Fruit fly (Drosophila melanogaster) whole organism, embryonic: ENCODE results near the gene CG43059.

Experiments
- Antp ChIP-seq: fragments of 200-800 bp; sonication (Bioruptor generic); optimal IDR thresholded peaks from 3 replicates; lab custom pipeline; 2016; ENCODE audit warnings: missing biosample characterization, missing genetic modification characterization
- Asciz ChIP-seq: fragments of 200-800 bp; sonication (Bioruptor generic); optimal IDR thresholded peaks from 2 replicates; lab custom pipeline; 2017; ENCODE audit warnings: missing biosample characterization, mild to moderate bottlenecking, missing genetic modification characterization, missing genetic modification reagents
- Bgb ChIP-seq: fragments of 200-800 bp; sonication (Bioruptor generic); IDR thresholded peaks from 2 replicates; pipeline ENCODE4 v1.3.6; 2022; ENCODE audit warnings: missing biosample characterization, missing genetic modification characterization; ENCODE audit not compliant: partially characterized antibody
- CG11723 ChIP-seq: fragments of 200-800 bp; sonication (Bioruptor generic); optimal IDR thresholded peaks from 2 replicates; lab custom pipeline; 2017; ENCODE audit warnings: missing biosample characterization, mild to moderate bottlenecking, missing genetic modification characterization
- CG12155 ChIP-seq: fragments of 200-800 bp; sonication (Bioruptor generic); optimal IDR thresholded peaks from 3 replicates; lab custom pipeline; 2016; ENCODE audit warnings: missing biosample characterization, missing genetic modification characterization
- CG13775 ChIP-seq: fragments of 200-800 bp; sonication (Bioruptor generic); optimal IDR thresholded peaks from 3 replicates; lab custom pipeline; 2017; ENCODE audit warnings: missing biosample characterization, mild to moderate bottlenecking, missing genetic modification characterization
- CG14710 ChIP-seq: fragments of 200-800 bp; sonication (Bioruptor generic); optimal IDR thresholded peaks from 3 replicates; lab custom pipeline; 2019; ENCODE audit warnings: missing biosample characterization, mild to moderate bottlenecking, missing genetic modification characterization, moderate library complexity
- CG14860 ChIP-seq: fragments of 200-800 bp; sonication (Bioruptor generic); IDR thresholded peaks from 3 replicates; pipeline ENCODE4 v1.3.6; 2022; ENCODE audit warnings: missing biosample characterization, missing genetic modification characterization; ENCODE audit not compliant: partially characterized antibody
- CG15696 ChIP-seq: fragments of 200-800 bp; sonication (Bioruptor generic); optimal IDR thresholded peaks from 2 replicates; lab custom pipeline; 2019; ENCODE audit warnings: missing biosample characterization, mild to moderate bottlenecking, missing genetic modification characterization, moderate library complexity
- CG1602 ChIP-seq: fragments of 200-800 bp; sonication (Bioruptor generic); optimal IDR thresholded peaks from 3 replicates; lab custom pipeline; 2016; ENCODE audit warnings: missing biosample characterization, missing genetic modification characterization
- CG16779 ChIP-seq: fragments of 200-800 bp; sonication (Bioruptor generic); IDR thresholded peaks from 2 replicates; pipeline ENCODE4 v1.3.6; 2022; ENCODE audit warnings: missing biosample characterization, missing genetic modification characterization
- CG18011 ChIP-seq: fragments of 200-800 bp; sonication (Bioruptor generic); optimal IDR thresholded peaks from 2 replicates; lab custom pipeline; 2017; ENCODE audit warnings: missing biosample characterization, missing genetic modification characterization, mild to moderate bottlenecking, moderate library complexity, missing genotype
- CG2116 ChIP-seq: fragments of 200-800 bp; sonication (Bioruptor generic); optimal IDR thresholded peaks from 3 replicates; lab custom pipeline; 2018; ENCODE audit warnings: missing biosample characterization, mild to moderate bottlenecking, missing genetic modification characterization
- CG2199 ChIP-seq: fragments of 200-800 bp; sonication (Bioruptor generic); IDR thresholded peaks from 3 replicates; pipeline ENCODE4 v1.3.6; 2022; ENCODE audit warnings: missing biosample characterization, missing genetic modification characterization
- CG3281 ChIP-seq: fragments of 200-800 bp; sonication (Bioruptor generic); optimal IDR thresholded peaks from 3 replicates; lab custom pipeline; 2017; ENCODE audit warnings: missing biosample characterization, mild to moderate bottlenecking, missing genetic modification characterization
- CG3847 ChIP-seq: fragments of 200-800 bp; sonication (Bioruptor generic); IDR thresholded peaks from 2 replicates; pipeline ENCODE4 v1.3.6; 2022; ENCODE audit warnings: missing biosample characterization, missing genetic modification characterization
- CG4404 ChIP-seq: fragments of 200-800 bp; sonication (Bioruptor generic); IDR thresholded peaks from 2 replicates; pipeline ENCODE4 v1.3.6; 2022; ENCODE audit warnings: missing biosample characterization, missing genetic modification characterization
- CG6254 ChIP-seq: fragments of 200-800 bp; sonication (Bioruptor generic); optimal IDR thresholded peaks from 3 replicates; lab custom pipeline; 2017; ENCODE audit warnings: mild to moderate bottlenecking, missing biosample characterization, missing genetic modification reagents, missing genetic modification characterization
- CG6813 ChIP-seq: fragments of 200-800 bp; sonication (Bioruptor generic); optimal IDR thresholded peaks from 2 replicates; lab custom pipeline; 2017; ENCODE audit warnings: missing biosample characterization, missing genetic modification characterization, mild to moderate bottlenecking, moderate library complexity, missing genetic modification reagents
- CG8089 ChIP-seq: fragments of 200-800 bp; sonication (Bioruptor generic); optimal IDR thresholded peaks from 3 replicates; lab custom pipeline; 2016; ENCODE audit warnings: missing biosample characterization, missing genetic modification characterization
- CG8478 ChIP-seq: fragments of >200 bp; optimal IDR thresholded peaks from 2 replicates; lab custom pipeline; 2018
- CG9437 ChIP-seq: fragments of 200-800 bp; sonication (Bioruptor generic); optimal IDR thresholded peaks from 2 replicates; lab custom pipeline; 2018; ENCODE audit warnings: missing biosample characterization, mild to moderate bottlenecking, missing genetic modification characterization
- Camta ChIP-seq: fragments of 200-800 bp; sonication (Bioruptor generic); optimal IDR thresholded peaks from 2 replicates; lab custom pipeline; 2016; ENCODE audit warnings: missing biosample characterization, missing genetic modification characterization
- Deaf1 ChIP-seq: fragments of 200-800 bp; optimal IDR thresholded peaks from 3 replicates; lab custom pipeline; 2019; ENCODE audit warnings: missing biosample characterization, mild to moderate bottlenecking, missing genetic modification characterization, moderate library complexity
- Doc2 ChIP-seq: fragments of 200-800 bp; sonication (Bioruptor generic); IDR thresholded peaks from 2 replicates; pipeline ENCODE4 v1.3.6; 2022; ENCODE audit warnings: missing biosample characterization, missing genetic modification characterization
- Dp ChIP-seq: fragments of 200-800 bp; sonication (Bioruptor generic); optimal IDR thresholded peaks from 2 replicates; lab custom pipeline; 2018; ENCODE audit warnings: missing biosample characterization, mild to moderate bottlenecking, missing genetic modification characterization, moderate library complexity
- HmgD ChIP-seq: fragments of 200-800 bp; sonication (Bioruptor generic); optimal IDR thresholded peaks from 3 replicates; lab custom pipeline; 2016; ENCODE audit warnings: missing biosample characterization, missing genetic modification characterization
- HmgZ ChIP-seq: fragments of 200-800 bp; sonication (Bioruptor generic); optimal IDR thresholded peaks from 2 replicates; lab custom pipeline; 2018; ENCODE audit warnings: missing biosample characterization, mild to moderate bottlenecking, missing genetic modification characterization
- PHDP ChIP-seq: fragments of 200-800 bp; sonication (Bioruptor generic); optimal IDR thresholded peaks from 3 replicates; lab custom pipeline; 2018; ENCODE audit warnings: missing biosample characterization, mild to moderate bottlenecking, missing genetic modification characterization, moderate library complexity
- Rx ChIP-seq: fragments of 200-800 bp; sonication (Bioruptor generic); IDR thresholded peaks from 2 replicates; pipeline ENCODE4 v1.3.6; 2022; ENCODE audit warnings: missing biosample characterization, missing genetic modification characterization
- Sox102F ChIP-seq: fragments of 200-800 bp; sonication (Bioruptor generic); optimal IDR thresholded peaks from 2 replicates; lab custom pipeline; 2018; ENCODE audit warnings: missing biosample characterization, mild to moderate bottlenecking, missing genetic modification characterization, moderate library complexity
- Usf ChIP-seq: fragments of 200-800 bp; sonication (Bioruptor generic); optimal IDR thresholded peaks from 2 replicates; lab custom pipeline; 2017; ENCODE audit warnings: missing genotype, missing biosample characterization, missing genetic modification characterization
- ap ChIP-seq: fragments of 200-800 bp; sonication (Bioruptor generic); IDR thresholded peaks from 2 replicates; pipeline ENCODE4 v1.3.6; 2022; ENCODE audit warnings: missing biosample characterization, missing genetic modification characterization
- bcd ChIP-seq: fragments of 200-800 bp; sonication (Bioruptor generic); optimal IDR thresholded peaks from 2 replicates; lab custom pipeline; 2017; ENCODE audit warnings: missing biosample characterization, mild to moderate bottlenecking, missing genetic modification characterization
- dm ChIP-seq: fragments of 200-800 bp; sonication (Bioruptor generic); optimal IDR thresholded peaks from 3 replicates; lab custom pipeline; 2016; ENCODE audit warnings: missing biosample characterization, missing genetic modification characterization
- dpn ChIP-seq, 2 experiments: fragments of 200-800 bp; sonication (Bioruptor generic); optimal IDR thresholded peaks; 3 replicates each; lab custom pipeline; 2016; ENCODE audit warnings: missing biosample characterization in 2 of 2, missing genetic modification characterization in 2 of 2
- klu ChIP-seq: fragments of 200-800 bp; sonication (Bioruptor generic); IDR thresholded peaks from 2 replicates; pipeline ENCODE4 v1.3.6; 2022; ENCODE audit warnings: missing biosample characterization, missing genetic modification characterization
- kni ChIP-seq: fragments of 200-800 bp; sonication (Bioruptor generic); optimal IDR thresholded peaks from 3 replicates; lab custom pipeline; 2017; ENCODE audit warnings: mild to moderate bottlenecking, missing biosample characterization, missing genetic modification reagents, missing genetic modification characterization
- lov ChIP-seq, 2 experiments: fragments of 200-800 bp in 1 of 2; fragments of >200 bp in 1 of 2; sonication (Bioruptor generic) in 1 of 2; IDR thresholded peaks in 1 of 2; optimal IDR thresholded peaks in 1 of 2; 2 replicates in 1 of 2; 3 replicates in 1 of 2; pipeline versions ENCODE4 v1.3.6 to Lab custom; 2017 to 2022; ENCODE audit warnings: missing biosample characterization in 1 of 2, missing genetic modification characterization in 1 of 2
- p53 ChIP-seq: fragments of 200-800 bp; sonication (Bioruptor generic); optimal IDR thresholded peaks from 2 replicates; lab custom pipeline; 2016; ENCODE audit warnings: missing biosample characterization, missing genetic modification characterization
- pb ChIP-seq: fragments of 200-800 bp; sonication (Bioruptor generic); optimal IDR thresholded peaks from 3 replicates; lab custom pipeline; 2016; ENCODE audit warnings: missing biosample characterization, missing genetic modification characterization
- stwl ChIP-seq: fragments of 200-800 bp; sonication (Bioruptor generic); optimal IDR thresholded peaks from 3 replicates; lab custom pipeline; 2018; ENCODE audit warnings: missing biosample characterization, mild to moderate bottlenecking, missing genetic modification characterization, moderate library complexity
- sug ChIP-seq: fragments of 200-800 bp; optimal IDR thresholded peaks from 2 replicates; lab custom pipeline; 2019; ENCODE audit warnings: missing biosample characterization, mild to moderate bottlenecking, missing genetic modification characterization, moderate library complexity
- tin ChIP-seq: fragments of 200-800 bp; sonication (Bioruptor generic); optimal IDR thresholded peaks from 3 replicates; lab custom pipeline; 2016; ENCODE audit warnings: missing biosample characterization, missing genetic modification characterization
- tio ChIP-seq: fragments of 200-800 bp; sonication (Bioruptor generic); optimal IDR thresholded peaks from 2 replicates; lab custom pipeline; 2017; ENCODE audit warnings: missing biosample characterization, missing genetic modification characterization, inconsistent platforms
- tll ChIP-seq, 2 experiments: fragments of 200-800 bp in 1 of 2; fragments of >200 bp in 1 of 2; sonication (Bioruptor generic) in 1 of 2; optimal IDR thresholded peaks; 2 replicates each; lab custom pipeline; 2017 to 2019; ENCODE audit warnings: missing biosample characterization in 2 of 2, missing genetic modification characterization in 2 of 2, mild to moderate bottlenecking in 1 of 2, moderate library complexity in 1 of 2
- ttk ChIP-seq: fragments of 200-800 bp; sonication (Bioruptor generic); IDR thresholded peaks from 2 replicates; pipeline ENCODE4 v2.1.2; 2022; ENCODE audit warnings: missing biosample characterization, missing genetic modification characterization
- wek ChIP-seq: fragments of 200-800 bp; sonication (Bioruptor generic); optimal IDR thresholded peaks from 3 replicates; lab custom pipeline; 2018; ENCODE audit warnings: missing biosample characterization, mild to moderate bottlenecking, missing genetic modification characterization, moderate library complexity

The CG43059 gene

dm6 chr3L:8340264-8341095 lies 21.7 kb upstream of the CG43059 start, which contains the start of the genes Prim1 and CG7083 (continued):
- TF ChIP-seq lov (optimal IDR thresholded peaks at IDR 0.05; lab: Kevin White, UChicago) (no peak), lov (GFP tag; IDR thresholded peaks at IDR 0.05; lab: Robert Waterston, UW) (no peak), Doc2 (no peak), CG6813 (GFP tag; lab: Kevin White, UChicago) (peak; percentile 26), Rx (GFP tag; lab: Robert Waterston, UW) (no peak), tin (GFP tag; lab: Kevin White, UChicago) (peak; percentile 65), ap (GFP tag; lab: Robert Waterston, UW) (no peak), dpn (GFP tag; optimal IDR thresholded peaks at IDR 0.05; lab: Kevin White, UChicago) (peak; percentile 43 to 52), klu (GFP tag; lab: Robert Waterston, UW) (no peak), CG11723 (GFP tag; lab: Kevin White, UChicago) (peak; percentile 5), CG9437 (GFP tag; lab: Kevin White, UChicago) (peak; percentile 46), CG2116 (peak; percentile 67), sug (tag; lab: Kevin White, UChicago) (peak; percentile 67), CG15696 (tag; lab: Kevin White, UChicago) (peak; percentile 49), CG6254 (GFP tag; lab: Kevin White, UChicago) (no peak), ttk (GFP tag; lab: Robert Waterston, UW) (0 out of 2 replicates have a peak, but pooled peaks have one; percentile 19), kni (GFP tag; lab: Kevin White, UChicago) (peak; percentile 39), CG14710 (tag; lab: Kevin White, UChicago) (peak; percentile 78), HmgD (GFP tag; lab: Kevin White, UChicago) (peak; percentile 26), bcd (peak; percentile 26), pb (GFP tag; lab: Kevin White, UChicago) (peak; percentile 21), HmgZ (tag; lab: Kevin White, UChicago) (peak; percentile 64), Usf (GFP tag; lab: Kevin White, UChicago) (no peak), CG14860 (GFP tag; lab: Robert Waterston, UW) (no peak), stwl (tag; lab: Kevin White, UChicago) (peak; percentile 65), CG3281 (GFP tag; lab: Kevin White, UChicago) (peak; percentile 69), CG1602 (GFP tag; lab: Kevin White, UChicago) (peak; percentile 7), wek (peak; percentile 44), Asciz (GFP tag; lab: Kevin White, UChicago) (peak; percentile 33), CG4404 (GFP tag; lab: Robert Waterston, UW) (no peak), CG16779 (GFP tag; lab: Robert Waterston, UW) (no peak), CG8089 (GFP tag; lab: Kevin White, UChicago) (no peak), CG12155 (peak; percentile 48), PHDP (tag; lab: Kevin White, UChicago) (peak; percentile 57), Camta (peak; percentile 74), Deaf1 (tag; lab: Kevin White, UChicago) (no peak), tio (GFP tag; lab: Kevin White, UChicago) (no peak), p53 (GFP tag; lab: Kevin White, UChicago) (no peak), Sox102F (peak; percentile 53), tll (GFP tag; optimal IDR thresholded peaks at IDR 0.05; lab: Kevin White, UChicago) (no peak), Dp (GFP tag; lab: Kevin White, UChicago) (peak; percentile 81), CG2199 (GFP tag; lab: Robert Waterston, UW) (no peak), CG13775 (GFP tag; lab: Kevin White, UChicago) (peak; percentile 68), Antp (GFP tag; lab: Kevin White, UChicago) (peak; percentile 60), Bgb (GFP tag; lab: Robert Waterston, UW) (peak; percentile 29; the same call in 1 of the 2 replicates), dm (GFP tag; lab: Kevin White, UChicago) (peak; percentile 43), CG8478 (lab: Kevin White, UChicago) (no peak), CG3847 (GFP tag; lab: Robert Waterston, UW) (no peak; the same call in 1 of the 2 replicates), CG18011 (GFP tag; lab: Kevin White, UChicago) (peak; percentile 56)
